Fruit fly (Drosophila melanogaster) whole organism, pupa: ENCODE measurements around the gene Ids.

Source experiments
- CG14655 ChIP-seq: fragments of 200-800 bp; sonication (Bioruptor generic); optimal IDR thresholded peaks from 3 replicates; lab custom pipeline; 2017; ENCODE audit warnings: mild to moderate bottlenecking, missing biosample characterization, missing genetic modification reagents, missing genetic modification characterization
- CG4496 ChIP-seq: fragments of 200-800 bp; sonication (Bioruptor generic); IDR thresholded peaks from 3 replicates; pipeline ENCODE4 v1.3.6; 2022; ENCODE audit warnings: missing biosample characterization, missing genetic modification characterization
- CG8159 ChIP-seq: fragments of 200-800 bp; sonication (Bioruptor generic); optimal IDR thresholded peaks from 3 replicates; lab custom pipeline; 2018; ENCODE audit warnings: missing biosample characterization, mild to moderate bottlenecking, missing genetic modification characterization, moderate library complexity
- D1 ChIP-seq: fragments of 200-800 bp; sonication (Bioruptor generic); optimal IDR thresholded peaks from 2 replicates; lab custom pipeline; 2018; ENCODE audit warnings: missing biosample characterization, mild to moderate bottlenecking, missing genetic modification characterization, moderate library complexity
- Pif1B ChIP-seq: fragments of 200-800 bp; sonication (Bioruptor generic); optimal IDR thresholded peaks from 3 replicates; lab custom pipeline; 2016; ENCODE audit warnings: missing biosample characterization, missing genetic modification characterization
- Snoo ChIP-seq: fragments of 200-800 bp; sonication (Bioruptor generic); optimal IDR thresholded peaks from 3 replicates; lab custom pipeline; 2017; ENCODE audit warnings: missing biosample characterization, mild to moderate bottlenecking, missing genetic modification characterization, inconsistent platforms
- rn ChIP-seq: fragments of 200-800 bp; sonication (Bioruptor generic); IDR thresholded peaks from 2 replicates; pipeline ENCODE4 v1.3.6; 2022; ENCODE audit warnings: missing biosample characterization, missing genetic modification characterization

DNA sequence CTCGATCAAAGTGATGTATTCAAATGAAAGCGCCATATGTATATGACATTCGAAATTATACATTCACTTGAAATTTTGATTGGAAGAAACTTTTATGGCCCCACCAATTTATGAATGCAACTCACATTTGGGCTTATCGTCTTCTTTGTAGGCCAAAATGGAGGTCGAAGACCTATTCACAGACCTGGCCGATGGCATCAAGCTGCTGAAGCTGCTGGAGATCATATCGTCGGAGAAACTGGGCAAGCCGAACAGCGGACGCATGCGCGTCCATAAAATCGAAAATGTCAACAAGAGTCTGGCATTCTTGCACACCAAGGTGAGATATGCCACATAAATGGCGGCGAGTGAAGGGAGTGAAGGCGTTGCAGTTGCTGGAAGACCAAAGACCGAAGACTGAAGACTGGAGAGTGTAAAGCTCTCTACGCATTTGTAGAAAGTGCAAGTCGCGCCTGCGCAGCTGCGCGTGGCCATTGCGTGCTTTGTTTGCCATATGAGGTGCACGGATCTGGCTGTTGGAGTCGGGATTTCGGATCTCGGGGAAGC, 26.2 kb upstream of the Ids start:
- TF ChIP-seq Pif1B (no peak), CG14655 (no peak), CG8159 (no peak), rn (GFP tag; lab: Robert Waterston, UW) (no peak), CG4496 (GFP tag; lab: Robert Waterston, UW) (no peak), Snoo (no peak), D1 (tag; lab: Kevin White, UChicago) (no peak)
